Fruit fly (Drosophila melanogaster) whole organism, embryonic: ENCODE results near the gene Cyp313b1.

Experiments
- Antp ChIP-seq: fragments of 200-800 bp; sonication (Bioruptor generic); optimal IDR thresholded peaks from 3 replicates; lab custom pipeline; 2016; ENCODE audit warnings: missing biosample characterization, missing genetic modification characterization
- Atf6 ChIP-seq: fragments of 200-800 bp; sonication (Bioruptor generic); IDR thresholded peaks from 2 replicates; pipeline ENCODE4 v1.3.6; 2022; ENCODE audit warnings: missing biosample characterization, missing genetic modification characterization
- CG10267 ChIP-seq: fragments of 200-800 bp; sonication (Bioruptor generic); optimal IDR thresholded peaks from 2 replicates; lab custom pipeline; 2018; ENCODE audit warnings: missing biosample characterization, mild to moderate bottlenecking, missing genetic modification characterization, moderate library complexity
- CG11456 ChIP-seq: fragments of 200-800 bp; sonication (Bioruptor generic); IDR thresholded peaks from 3 replicates; pipeline ENCODE4 v1.3.6; 2022; ENCODE audit warnings: missing biosample characterization, missing genetic modification characterization
- CG1233 ChIP-seq: fragments of 200-800 bp; sonication (Bioruptor generic); optimal IDR thresholded peaks from 4 replicates; lab custom pipeline; 2018; ENCODE audit warnings: missing biosample characterization, mild to moderate bottlenecking, missing genetic modification characterization
- CG12769 ChIP-seq: fragments of 200-800 bp; sonication (Bioruptor generic); optimal IDR thresholded peaks from 2 replicates; lab custom pipeline; 2019; ENCODE audit warnings: missing biosample characterization, mild to moderate bottlenecking, missing genetic modification characterization, moderate library complexity
- CG14965 ChIP-seq: fragments of 200-800 bp; sonication (Bioruptor generic); optimal IDR thresholded peaks from 2 replicates; lab custom pipeline; 2016; ENCODE audit warnings: missing biosample characterization, missing genetic modification characterization, borderline replicate concordance
- CG15601 ChIP-seq: fragments of 200-800 bp; sonication (Bioruptor generic); optimal IDR thresholded peaks from 3 replicates; lab custom pipeline; 2019; ENCODE audit warnings: missing biosample characterization, mild to moderate bottlenecking, missing genetic modification characterization, moderate library complexity
- CG16813 ChIP-seq: fragments of 200-800 bp; sonication (Bioruptor generic); IDR thresholded peaks from 3 replicates; pipeline ENCODE4 v1.3.6; 2022; ENCODE audit warnings: missing biosample characterization, missing genetic modification characterization; ENCODE audit not compliant: partially characterized antibody
- CG17186 ChIP-seq: fragments of 200-800 bp; sonication (Bioruptor generic); optimal IDR thresholded peaks from 3 replicates; lab custom pipeline; 2017; ENCODE audit warnings: missing biosample characterization, missing genetic modification reagents, missing genetic modification characterization
- CG17328 ChIP-seq: fragments of 200-800 bp; sonication (Bioruptor generic); IDR thresholded peaks from 2 replicates; pipeline ENCODE4 v1.3.6; 2022; ENCODE audit warnings: missing biosample characterization, missing genetic modification characterization
- CG2202 ChIP-seq: fragments of 200-800 bp; sonication (Bioruptor generic); optimal IDR thresholded peaks from 2 replicates; lab custom pipeline; 2018; ENCODE audit warnings: missing biosample characterization, mild to moderate bottlenecking, missing genetic modification characterization
- CG32532 ChIP-seq: fragments of 200-800 bp; sonication (Bioruptor generic); IDR thresholded peaks from 2 replicates; pipeline ENCODE4 v1.3.6; 2022; ENCODE audit warnings: missing biosample characterization, missing genetic modification characterization
- CG7271 ChIP-seq: fragments of 200-800 bp; sonication (Bioruptor generic); optimal IDR thresholded peaks from 2 replicates; lab custom pipeline; 2018; ENCODE audit warnings: missing biosample characterization, mild to moderate bottlenecking, missing genetic modification characterization, moderate library complexity
- CG7357 ChIP-seq: fragments of 200-800 bp; sonication (Bioruptor generic); IDR thresholded peaks from 3 replicates; pipeline ENCODE4 v1.3.6; 2022; ENCODE audit warnings: missing biosample characterization, missing genetic modification characterization
- CG7928 ChIP-seq: fragments of 200-800 bp; sonication (Bioruptor generic); optimal IDR thresholded peaks from 2 replicates; lab custom pipeline; 2017; ENCODE audit warnings: missing biosample characterization, mild to moderate bottlenecking, missing genetic modification characterization
- CHES-1-like ChIP-seq: fragments of 200-800 bp; sonication (Bioruptor generic); optimal IDR thresholded peaks from 2 replicates; lab custom pipeline; 2016; ENCODE audit warnings: missing biosample characterization, missing genetic modification characterization
- CoRest ChIP-seq: fragments of 200-800 bp; sonication (Bioruptor generic); optimal IDR thresholded peaks from 3 replicates; lab custom pipeline; 2018; ENCODE audit warnings: missing biosample characterization, mild to moderate bottlenecking, missing genetic modification characterization, moderate library complexity
- D ChIP-seq, 2 experiments: fragments of 200-800 bp in 1 of 2; fragments of >200 bp in 1 of 2; sonication (Bioruptor generic) in 1 of 2; optimal IDR thresholded peaks; 2 replicates in 1 of 2; 3 replicates in 1 of 2; lab custom pipeline; 2017; ENCODE audit warnings: mild to moderate bottlenecking in 1 of 2, missing biosample characterization in 1 of 2, missing genetic modification characterization in 1 of 2, missing genetic modification reagents in 1 of 2
- D19B ChIP-seq: fragments of 200-800 bp; sonication (Bioruptor generic); optimal IDR thresholded peaks from 2 replicates; lab custom pipeline; 2017; ENCODE audit warnings: missing biosample characterization, mild to moderate bottlenecking, missing genetic modification characterization
- Dll ChIP-seq: fragments of 200-800 bp; sonication (Bioruptor generic); IDR thresholded peaks from 4 replicates; pipeline ENCODE4 v1.3.6; 2022; ENCODE audit warnings: missing biosample characterization, missing genetic modification characterization; ENCODE audit not compliant: partially characterized antibody
- E2f2 ChIP-seq: fragments of 200-800 bp; sonication (Bioruptor generic); IDR thresholded peaks from 2 replicates; pipeline ENCODE4 v1.3.6; 2022; ENCODE audit warnings: missing biosample characterization, missing genetic modification characterization
- Fer2 ChIP-seq: fragments of 200-800 bp; sonication (Bioruptor generic); optimal IDR thresholded peaks from 2 replicates; lab custom pipeline; 2018; ENCODE audit warnings: missing biosample characterization, mild to moderate bottlenecking, missing genetic modification characterization, moderate library complexity
- GATAe ChIP-seq: fragments of 200-800 bp; sonication (Bioruptor generic); conservative IDR thresholded peaks from 2 replicates; pipeline ENCODE4 v1.3.6; 2022; ENCODE audit warnings: missing biosample characterization, missing genetic modification characterization
- H15 ChIP-seq: fragments of 200-800 bp; sonication (Bioruptor generic); IDR thresholded peaks from 3 replicates; pipeline ENCODE4 v1.3.6; 2022; ENCODE audit warnings: missing biosample characterization, missing genetic modification characterization
- Hr78 ChIP-seq, 2 experiments: fragments of 200-800 bp in 1 of 2; fragments of >200 bp in 1 of 2; sonication (Bioruptor generic) in 1 of 2; optimal IDR thresholded peaks; 2 replicates each; lab custom pipeline; 2017 to 2019; ENCODE audit warnings: missing biosample characterization in 2 of 2, missing genetic modification characterization in 2 of 2, mild to moderate bottlenecking in 1 of 2, moderate library complexity in 1 of 2
- NC2β ChIP-seq: fragments of 200-800 bp; sonication (Bioruptor generic); optimal IDR thresholded peaks from 2 replicates; lab custom pipeline; 2016; ENCODE audit warnings: missing biosample characterization, missing genetic modification characterization
- NfI ChIP-seq: fragments of 200-800 bp; sonication (Bioruptor generic); optimal IDR thresholded peaks from 3 replicates; lab custom pipeline; 2018; ENCODE audit warnings: missing biosample characterization, mild to moderate bottlenecking, missing genetic modification characterization, moderate library complexity
- Ptx1 ChIP-seq: fragments of 200-800 bp; sonication (Bioruptor generic); IDR thresholded peaks from 2 replicates; pipeline ENCODE4 v1.3.6; 2022; ENCODE audit warnings: missing biosample characterization, missing genetic modification characterization
- ac ChIP-seq: fragments of 200-800 bp; sonication (Bioruptor generic); optimal IDR thresholded peaks from 3 replicates; lab custom pipeline; 2017; ENCODE audit warnings: missing biosample characterization, mild to moderate bottlenecking, missing genetic modification characterization
- al ChIP-seq: fragments of 200-800 bp; sonication (Bioruptor generic); IDR thresholded peaks from 2 replicates; pipeline ENCODE4 v1.3.6; 2022; ENCODE audit warnings: missing biosample characterization, missing genetic modification characterization
- amos ChIP-seq: fragments of 200-800 bp; sonication (Bioruptor generic); IDR thresholded peaks from 2 replicates; pipeline ENCODE4 v1.3.6; 2022; ENCODE audit warnings: missing biosample characterization, missing genetic modification characterization; ENCODE audit not compliant: partially characterized antibody
- ara ChIP-seq: fragments of 200-800 bp; sonication (Bioruptor generic); IDR thresholded peaks from 2 replicates; pipeline ENCODE4 v1.3.6; 2022; ENCODE audit warnings: missing biosample characterization, missing genetic modification characterization
- corto ChIP-seq: fragments of 200-800 bp; sonication (Bioruptor generic); optimal IDR thresholded peaks from 2 replicates; lab custom pipeline; 2016; ENCODE audit warnings: missing biosample characterization, mild to moderate bottlenecking, missing genetic modification characterization, moderate library complexity
- dpn ChIP-seq, 2 experiments: fragments of 200-800 bp; sonication (Bioruptor generic); optimal IDR thresholded peaks; 3 replicates each; lab custom pipeline; 2016; ENCODE audit warnings: missing biosample characterization in 2 of 2, missing genetic modification characterization in 2 of 2
- dysf ChIP-seq: fragments of 200-800 bp; sonication (Bioruptor generic); IDR thresholded peaks from 3 replicates; pipeline ENCODE4 v1.3.6; 2022; ENCODE audit warnings: missing biosample characterization, missing genetic modification characterization
- gcm ChIP-seq: fragments of 200-800 bp; sonication (Bioruptor generic); optimal IDR thresholded peaks from 2 replicates; lab custom pipeline; 2019; ENCODE audit warnings: missing biosample characterization, mild to moderate bottlenecking, missing genetic modification characterization, moderate library complexity
- jigr1 ChIP-seq: fragments of 200-800 bp; sonication (Bioruptor generic); IDR thresholded peaks from 3 replicates; pipeline ENCODE4 v1.3.6; 2022; ENCODE audit warnings: missing biosample characterization, missing genetic modification characterization
- ken ChIP-seq: fragments of 200-800 bp; sonication (Bioruptor generic); IDR thresholded peaks from 3 replicates; pipeline ENCODE4 v1.3.6; 2022; ENCODE audit warnings: missing biosample characterization, missing genetic modification characterization
- kni ChIP-seq: fragments of 200-800 bp; sonication (Bioruptor generic); optimal IDR thresholded peaks from 3 replicates; lab custom pipeline; 2017; ENCODE audit warnings: mild to moderate bottlenecking, missing biosample characterization, missing genetic modification reagents, missing genetic modification characterization
- lmd ChIP-seq: fragments of 200-800 bp; sonication (Bioruptor generic); IDR thresholded peaks from 2 replicates; pipeline ENCODE4 v1.3.6; 2022; ENCODE audit warnings: missing biosample characterization, missing genetic modification characterization
- lola ChIP-seq, 3 experiments: fragments of >200 bp in 2 of 3; fragments of 200-800 bp in 1 of 3; sonication (Bioruptor generic) in 1 of 3; optimal IDR thresholded peaks; 2 replicates each; lab custom pipeline; 2017 to 2019; ENCODE audit warnings: missing biosample characterization in 3 of 3, missing genetic modification characterization in 3 of 3, mild to moderate bottlenecking in 1 of 3, moderate library complexity in 1 of 3
- lov ChIP-seq, 2 experiments: fragments of 200-800 bp in 1 of 2; fragments of >200 bp in 1 of 2; sonication (Bioruptor generic) in 1 of 2; IDR thresholded peaks in 1 of 2; optimal IDR thresholded peaks in 1 of 2; 2 replicates in 1 of 2; 3 replicates in 1 of 2; pipeline versions ENCODE4 v1.3.6 to Lab custom; 2017 to 2022; ENCODE audit warnings: missing biosample characterization in 1 of 2, missing genetic modification characterization in 1 of 2
- pros ChIP-seq: fragments of 200-800 bp; sonication (Bioruptor generic); optimal IDR thresholded peaks from 3 replicates; lab custom pipeline; 2019; ENCODE audit warnings: missing biosample characterization, mild to moderate bottlenecking, missing genetic modification characterization, moderate library complexity
- tap ChIP-seq: fragments of 200-800 bp; optimal IDR thresholded peaks from 3 replicates; lab custom pipeline; 2019; ENCODE audit warnings: missing biosample characterization, mild to moderate bottlenecking, missing genetic modification characterization, moderate library complexity
- tio ChIP-seq: fragments of 200-800 bp; sonication (Bioruptor generic); optimal IDR thresholded peaks from 2 replicates; lab custom pipeline; 2017; ENCODE audit warnings: missing biosample characterization, missing genetic modification characterization, inconsistent platforms
- tll ChIP-seq, 2 experiments: fragments of 200-800 bp in 1 of 2; fragments of >200 bp in 1 of 2; sonication (Bioruptor generic) in 1 of 2; optimal IDR thresholded peaks; 2 replicates each; lab custom pipeline; 2017 to 2019; ENCODE audit warnings: missing biosample characterization in 2 of 2, missing genetic modification characterization in 2 of 2, mild to moderate bottlenecking in 1 of 2, moderate library complexity in 1 of 2
- wek ChIP-seq: fragments of 200-800 bp; sonication (Bioruptor generic); optimal IDR thresholded peaks from 3 replicates; lab custom pipeline; 2018; ENCODE audit warnings: missing biosample characterization, mild to moderate bottlenecking, missing genetic modification characterization, moderate library complexity

Cyp313b1 gene

dm6 chr3R:8652731-8653130, 7.3 kb upstream of the Cyp313b1 start, which contains the start of the genes Sys1 and Dhod (continued):
- peak; percentile 93 for TF ChIP-seq Dll (GFP tag; lab: Robert Waterston, UW)
- 0 out of 3 replicates have a peak, but pooled peaks have one; percentile 37 for TF ChIP-seq H15 (GFP tag; lab: Robert Waterston, UW)
- peak; percentile 67; the same call in 2 of the 3 replicates for TF ChIP-seq CG11456 (GFP tag; lab: Robert Waterston, UW)
- TF ChIP-seq wek: no peak
- peak; percentile 65 for TF ChIP-seq CHES-1-like (GFP tag; lab: Kevin White, UChicago)
- TF ChIP-seq tll (GFP tag; optimal IDR thresholded peaks at IDR 0.05; lab: Kevin White, UChicago): peak in 1 of 2 experiments; percentile 25
- no peak for TF ChIP-seq D19B (GFP tag; lab: Kevin White, UChicago)
- no peak for TF ChIP-seq Hr78 (GFP tag; optimal IDR thresholded peaks at IDR 0.05; lab: Kevin White, UChicago)
- no peak for TF ChIP-seq CG15601
- peak; percentile 76 for TF ChIP-seq CG32532
- peak; percentile 64 for TF ChIP-seq CG12769
- peak; percentile 28 for TF ChIP-seq tap (tag; lab: Kevin White, UChicago)
- peak; percentile 52 for TF ChIP-seq CG1233 (GFP tag; lab: Kevin White, UChicago)
- no peak for TF ChIP-seq tio (GFP tag; lab: Kevin White, UChicago)
- TF ChIP-seq amos: peak; percentile 78
- no peak for TF ChIP-seq GATAe (GFP tag; lab: Robert Waterston, UW)
- peak; percentile 53 for TF ChIP-seq CG17186
- peak; percentile 37; the same call in 1 of the 3 replicates for TF ChIP-seq dysf
- no peak for TF ChIP-seq gcm (GFP tag; lab: Kevin White, UChicago)
- TF ChIP-seq lov (optimal IDR thresholded peaks at IDR 0.05; lab: Kevin White, UChicago): no peak
- TF ChIP-seq lov (GFP tag; IDR thresholded peaks at IDR 0.05; lab: Robert Waterston, UW): 0 out of 3 replicates have a peak, but pooled peaks have one; percentile 10
- peak; percentile 31; the same call in 1 of the 2 replicates for TF ChIP-seq CG17328
- TF ChIP-seq CG14965 (GFP tag; lab: Kevin White, UChicago): no peak
- peak; percentile 69 to 75 for TF ChIP-seq dpn (GFP tag; optimal IDR thresholded peaks at IDR 0.05; lab: Kevin White, UChicago)
- TF ChIP-seq CG7271 (tag; lab: Kevin White, UChicago): peak; percentile 36
- no peak for TF ChIP-seq kni (GFP tag; lab: Kevin White, UChicago)
- TF ChIP-seq CG10267 (tag; lab: Kevin White, UChicago): peak; percentile 71
- TF ChIP-seq CG16813 (GFP tag; lab: Robert Waterston, UW): peak; percentile 84
- peak; percentile 71 for TF ChIP-seq Ptx1 (GFP tag; lab: Robert Waterston, UW)
- TF ChIP-seq Fer2 (tag; lab: Kevin White, UChicago): no peak
- TF ChIP-seq jigr1 (GFP tag; lab: Robert Waterston, UW): no peak
- peak; percentile 58 for TF ChIP-seq Atf6 (GFP tag; lab: Robert Waterston, UW)
- TF ChIP-seq ara (GFP tag; lab: Robert Waterston, UW): no peak
- no peak; the same call in 2 of the 3 replicates for TF ChIP-seq ken (GFP tag; lab: Robert Waterston, UW)
- TF ChIP-seq NC2β (GFP tag; lab: Kevin White, UChicago): peak; percentile 72
- TF ChIP-seq E2f2 (GFP tag; lab: Robert Waterston, UW): no peak; the same call in 1 of the 2 replicates
- peak; percentile 75 for TF ChIP-seq Antp (GFP tag; lab: Kevin White, UChicago)
- TF ChIP-seq CG7928 (GFP tag; lab: Kevin White, UChicago): peak; percentile 69
- peak in 1 of 3 experiments; percentile 47 for TF ChIP-seq lola (GFP tag; optimal IDR thresholded peaks at IDR 0.05; lab: Kevin White, UChicago)
- peak; percentile 55 for TF ChIP-seq NfI (GFP tag; lab: Kevin White, UChicago)
- TF ChIP-seq CG7357: peak; percentile 30; the same call in 1 of the 3 replicates
- peak; percentile 51 for TF ChIP-seq al
- TF ChIP-seq ac (GFP tag; lab: Kevin White, UChicago): no peak
- peak; percentile 50 for TF ChIP-seq CoRest (tag; lab: Kevin White, UChicago)
- no peak for TF ChIP-seq pros (GFP tag; lab: Kevin White, UChicago)
- peak; percentile 68 for TF ChIP-seq lmd (GFP tag; lab: Robert Waterston, UW)
- TF ChIP-seq D (optimal IDR thresholded peaks at IDR 0.05; lab: Kevin White, UChicago): no peak
- TF ChIP-seq D (GFP tag; optimal IDR thresholded peaks at IDR 0.05; lab: Kevin White, UChicago): no peak
- TF ChIP-seq CG2202 (tag; lab: Kevin White, UChicago): no peak
- TF ChIP-seq corto: peak; percentile 60
